Worm (Caenorhabditis elegans) whole organism, early embryonic: ENCODE results near the gene pkhm-2.

ENCODE experiments used
- ama-1 ChIP-seq: fragments of 150-350 bp; optimal IDR thresholded peaks from 2 replicates; lab custom pipeline; 2014
- hnd-1 ChIP-seq: sonication (generic microtip); optimal IDR thresholded peaks from 2 replicates; lab custom pipeline; 2016; ENCODE audit warnings: missing genetic modification characterization, missing compliant biosample characterization

DNA sequence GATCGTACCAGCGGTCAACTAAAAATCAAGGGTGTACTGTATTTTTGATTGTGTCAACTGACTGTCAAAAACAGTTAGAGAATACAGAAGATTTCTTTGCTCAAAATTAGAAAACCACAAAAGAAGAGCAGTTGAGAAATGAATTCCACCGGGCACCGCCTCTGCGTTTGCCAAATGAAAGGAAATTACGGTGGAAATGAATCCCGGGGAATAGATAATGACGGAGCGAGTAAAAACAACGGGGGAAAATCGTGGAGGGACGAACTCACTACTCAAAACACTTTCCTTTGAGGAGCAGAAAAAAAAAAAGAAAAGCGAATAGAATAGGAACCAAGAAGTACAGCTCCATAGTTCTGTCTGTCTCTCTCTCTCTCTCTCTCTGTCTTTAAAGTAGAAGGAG is 32.9 kb downstream of the pkhm-2 start:
- TF ChIP-seq hnd-1 (no peak), ama-1 (lab: Kevin White, UChicago) (no peak)
